Worm (Caenorhabditis elegans): ENCODE data around the gene K02E10.4.

K02E10.4 gene

DNA sequence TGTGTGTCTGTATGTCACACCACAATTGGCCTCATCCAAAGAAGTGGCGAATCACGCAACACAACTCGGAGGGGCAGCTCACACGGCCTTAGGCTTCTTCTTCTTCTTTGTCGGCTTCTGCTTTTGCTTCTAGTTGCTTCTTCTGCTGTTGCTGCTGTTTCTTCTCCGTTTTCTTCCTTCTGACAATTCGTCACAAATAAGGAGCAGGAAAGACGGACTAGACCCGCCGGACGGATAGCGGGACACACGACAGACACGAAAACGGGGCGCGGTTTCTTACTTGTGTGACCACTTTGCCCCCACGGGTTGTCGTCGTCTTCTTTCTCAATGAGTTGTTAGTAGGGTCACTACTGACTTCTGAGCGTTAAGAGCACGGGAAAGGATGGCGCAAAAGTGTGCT is 26.9 kb upstream of the K02E10.4 start:
- TF ChIP-seq lin-13 (GFP tag; optimal IDR thresholded peaks at IDR 0.05) (no peak), elt-3 (tag; optimal IDR thresholded peaks at IDR 0.05) (no peak), lin-14 (GFP tag; optimal IDR thresholded peaks at IDR 0.05) (peak; percentile 68), egl-27 (tag; optimal IDR thresholded peaks at IDR 0.05) (no peak), lir-3 (tag; optimal IDR thresholded peaks at IDR 0.05; ENCODE audit: poor library complexity) (no peak), nhr-71 (tag; optimal IDR thresholded peaks at IDR 0.05) (peak; percentile 16), F16B12.6 (tag; optimal IDR thresholded peaks at IDR 0.05) (no peak), nhr-47 (tag; optimal IDR thresholded peaks at IDR 0.05) (peak; percentile 9), alr-1 (tag; optimal IDR thresholded peaks at IDR 0.05; ENCODE audit: borderline replicate concordance) (no peak), fkh-4 (tag; optimal IDR thresholded peaks at IDR 0.05; ENCODE audit: borderline replicate concordance) (no peak), irx-1 (tag; optimal IDR thresholded peaks at IDR 0.05) (no peak), jun-1 (tag; optimal IDR thresholded peaks at IDR 0.05) (no peak), ceh-90 (tag; optimal IDR thresholded peaks at IDR 0.05) (no peak), aly-2 (tag; optimal IDR thresholded peaks at IDR 0.05) (no peak), nhr-90 (tag; optimal IDR thresholded peaks at IDR 0.05; ENCODE audit: poor library complexity) (no peak), blmp-1 (tag; optimal IDR thresholded peaks at IDR 0.05) (no peak), egl-13 (tag; optimal IDR thresholded peaks at IDR 0.05) (peak; percentile 7), ceh-82 (tag; optimal IDR thresholded peaks at IDR 0.05) (peak in 1 of 3 experiments; percentile 15), unc-86 (tag; optimal IDR thresholded peaks at IDR 0.05) (peak; percentile 27), skn-1 (tag; optimal IDR thresholded peaks at IDR 0.05) (no peak), unc-30 (tag; optimal IDR thresholded peaks at IDR 0.05) (no peak), fkh-10 (GFP tag; optimal IDR thresholded peaks at IDR 0.05) (peak; percentile 49), aha-1 (tag; optimal IDR thresholded peaks at IDR 0.05) (no peak), Y116A8C.19 (tag; optimal IDR thresholded peaks at IDR 0.05; ENCODE audit: borderline replicate concordance) (no peak), nhr-76 (tag; optimal IDR thresholded peaks at IDR 0.05) (no peak)

DNA sequence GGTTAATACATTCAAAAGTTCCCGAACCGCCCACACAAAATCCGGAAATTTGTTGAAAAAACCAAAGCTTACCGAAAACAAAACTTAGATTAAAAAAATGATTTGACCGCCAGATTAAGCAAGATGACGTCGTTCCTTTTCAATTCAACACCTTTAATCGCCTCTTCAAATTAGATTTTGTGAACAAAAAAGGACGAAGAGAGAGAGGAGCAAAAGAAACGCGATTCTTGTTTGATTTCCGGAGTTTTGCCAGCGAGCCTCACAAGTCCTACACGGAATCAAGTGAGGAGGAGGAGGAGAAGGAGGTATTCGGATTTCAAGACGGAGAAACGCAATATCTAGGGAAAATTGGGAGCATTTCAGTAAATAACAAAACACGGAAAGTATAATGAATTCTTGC is 25.6 kb upstream of the K02E10.4 start:
- TF ChIP-seq zag-1 (tag; optimal IDR thresholded peaks at IDR 0.05) = no peak
- peak; percentile 13 for TF ChIP-seq irx-1 (tag; optimal IDR thresholded peaks at IDR 0.05)
- TF ChIP-seq pag-3 (tag; optimal IDR thresholded peaks at IDR 0.05; ENCODE audit: borderline replicate concordance, insufficient read depth) = no peak
- TF ChIP-seq isw-1 (GFP tag; IDR thresholded peaks at IDR 0.05) = no peak
- no peak for TF ChIP-seq efl-1 (optimal IDR thresholded peaks at IDR 0.05)
- peak in 1 of 2 experiments; percentile 32 for TF ChIP-seq efl-1 (GFP tag; optimal IDR thresholded peaks at IDR 0.05 in 1 of 2)
- TF ChIP-seq mdl-1 (tag; optimal IDR thresholded peaks at IDR 0.05) = no peak
- TF ChIP-seq snpc-4 (tag; optimal IDR thresholded peaks at IDR 0.05) = no peak
- TF ChIP-seq unc-30 (tag; optimal IDR thresholded peaks at IDR 0.05) = no peak
- TF ChIP-seq lir-3 (tag; optimal IDR thresholded peaks at IDR 0.05; ENCODE audit: poor library complexity) = no peak
- no peak for TF ChIP-seq ces-1 (GFP tag; optimal IDR thresholded peaks at IDR 0.05)
- TF ChIP-seq nhr-28 (tag; optimal IDR thresholded peaks at IDR 0.05) = no peak
- TF ChIP-seq lin-15B (tag; optimal IDR thresholded peaks at IDR 0.05) = no peak
- TF ChIP-seq tlp-1 (tag; optimal IDR thresholded peaks at IDR 0.05) = no peak
- no peak for TF ChIP-seq lsy-2 (tag; optimal IDR thresholded peaks at IDR 0.05)
- no peak for TF ChIP-seq unc-86 (tag; optimal IDR thresholded peaks at IDR 0.05)
- peak; percentile 3 for TF ChIP-seq lin-14 (GFP tag; optimal IDR thresholded peaks at IDR 0.05)
- TF ChIP-seq snu-23 (GFP tag; optimal IDR thresholded peaks at IDR 0.05) = no peak
- TF ChIP-seq ceh-63 (GFP tag; optimal IDR thresholded peaks at IDR 0.05) = no peak
- TF ChIP-seq nhr-77 (tag; optimal IDR thresholded peaks at IDR 0.05) = no peak
- no peak for TF ChIP-seq sptf-1 (tag; optimal IDR thresholded peaks at IDR 0.05)
- TF ChIP-seq sup-37 (GFP tag; optimal IDR thresholded peaks at IDR 0.05) = no peak
- TF ChIP-seq pax-3 (tag; optimal IDR thresholded peaks at IDR 0.05) = no peak
- TF ChIP-seq egl-27 (tag; optimal IDR thresholded peaks at IDR 0.05) = no peak
- peak; percentile 20 for TF ChIP-seq dsc-1 (tag; optimal IDR thresholded peaks at IDR 0.05)
- TF ChIP-seq xbp-1 (tag; optimal IDR thresholded peaks at IDR 0.05) = no peak
- no peak for TF ChIP-seq ztf-11 (tag; optimal IDR thresholded peaks at IDR 0.05)
- TF ChIP-seq fkh-8 (tag; optimal IDR thresholded peaks at IDR 0.05) = no peak
- TF ChIP-seq mep-1 (tag; optimal IDR thresholded peaks at IDR 0.05) = no peak
- TF ChIP-seq ama-1 (optimal IDR thresholded peaks at IDR 0.05) = no peak
- TF ChIP-seq fkh-10 (GFP tag; optimal IDR thresholded peaks at IDR 0.05) = peak; percentile 82
- no peak for TF ChIP-seq nhr-20 (tag; optimal IDR thresholded peaks at IDR 0.05)
- no peak for TF ChIP-seq mef-2 (tag; optimal IDR thresholded peaks at IDR 0.05)
- TF ChIP-seq mab-9 (GFP tag; IDR thresholded peaks at IDR 0.05) = no peak
- TF ChIP-seq vab-15 (tag; optimal IDR thresholded peaks at IDR 0.05) = no peak

Measured in whole organism, L1 larva.